Fruit fly (Drosophila melanogaster): Measurements from ENCODE around the gene cmet.

- TF ChIP-seq psq (optimal IDR thresholded peaks at IDR 0.05) (no peak), h (optimal IDR thresholded peaks at IDR 0.05) (no peak), Myc (optimal IDR thresholded peaks at IDR 0.05) (no peak)
These were observed 44.4 kb downstream of the cmet start for dm6 chr2L:11224443-11224842.

Measured in Kc167 (cell line).